Worm (Caenorhabditis elegans): ENCODE data around the gene R102.3.

DNA sequence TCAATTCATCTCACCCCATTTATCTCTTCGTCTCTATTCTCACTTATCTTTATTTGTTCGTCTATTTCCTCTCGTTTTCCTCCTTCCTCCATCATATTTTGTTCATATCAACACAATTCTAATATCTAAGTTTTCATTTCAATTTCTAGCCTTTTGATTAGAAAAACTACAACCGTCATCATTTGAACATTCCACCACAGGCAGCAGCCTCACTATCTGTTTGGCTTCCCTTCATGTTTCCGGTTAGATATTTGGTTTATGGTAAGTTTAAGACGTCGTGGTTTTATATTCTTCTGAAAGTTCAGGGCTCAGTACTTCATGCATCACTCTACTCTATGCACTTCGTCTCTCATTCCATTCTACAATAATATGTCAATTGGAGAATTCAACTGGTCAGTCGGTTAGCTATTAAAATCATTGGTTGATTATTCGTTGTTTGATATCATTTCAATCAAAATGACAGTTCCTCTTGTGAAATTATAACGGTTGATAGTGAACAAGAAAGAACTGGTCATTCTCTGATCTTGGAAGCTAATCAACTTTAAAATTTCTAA is 32.5 kb upstream of the R102.3 start, which contains the start of gene K08C7.1:
- TF ChIP-seq dve-1 (tag; optimal IDR thresholded peaks at IDR 0.05): no peak
- TF ChIP-seq ama-1 (optimal IDR thresholded peaks at IDR 0.05): no peak
- no peak for TF ChIP-seq pax-1 (tag; optimal IDR thresholded peaks at IDR 0.05)
- TF ChIP-seq fkh-10 (GFP tag; optimal IDR thresholded peaks at IDR 0.05): no peak
- no peak for TF ChIP-seq C38D4.7 (GFP tag; optimal IDR thresholded peaks at IDR 0.05)

Data from whole organism, late embryonic.